Fruit fly (Drosophila melanogaster) whole organism, pupa: ENCODE data around the gene CG8132.
A peak's percentile ranks its signal among the peaks of the same experiment; 100 is the strongest.

Experiments
- CG10348 ChIP-seq: fragments of 200-800 bp; sonication (Bioruptor generic); IDR thresholded peaks from 2 replicates; pipeline ENCODE4 v1.3.6; 2022; ENCODE audit warnings: missing biosample characterization, missing genetic modification characterization
- CG14655 ChIP-seq: fragments of 200-800 bp; sonication (Bioruptor generic); optimal IDR thresholded peaks from 3 replicates; lab custom pipeline; 2017; ENCODE audit warnings: mild to moderate bottlenecking, missing biosample characterization, missing genetic modification reagents, missing genetic modification characterization
- CG17806 ChIP-seq: fragments of 200-800 bp; sonication (Bioruptor generic); optimal IDR thresholded peaks from 2 replicates; lab custom pipeline; 2018; ENCODE audit warnings: missing biosample characterization, mild to moderate bottlenecking, missing genetic modification characterization, moderate library complexity
- CG32121 ChIP-seq: fragments of 200-800 bp; sonication (Bioruptor generic); IDR thresholded peaks from 2 replicates; pipeline ENCODE4 v1.3.6; 2022; ENCODE audit warnings: missing biosample characterization, missing genetic modification characterization
- CG8159 ChIP-seq: fragments of 200-800 bp; sonication (Bioruptor generic); optimal IDR thresholded peaks from 3 replicates; lab custom pipeline; 2018; ENCODE audit warnings: missing biosample characterization, mild to moderate bottlenecking, missing genetic modification characterization, moderate library complexity
- CG8301 ChIP-seq: fragments of 200-800 bp; sonication (Bioruptor generic); optimal IDR thresholded peaks from 2 replicates; lab custom pipeline; 2018; ENCODE audit warnings: missing biosample characterization, mild to moderate bottlenecking, missing genetic modification characterization
- CG9948 ChIP-seq: fragments of 200-800 bp; sonication (Bioruptor generic); optimal IDR thresholded peaks from 2 replicates; lab custom pipeline; 2018; ENCODE audit warnings: missing biosample characterization, mild to moderate bottlenecking, missing genetic modification characterization, moderate library complexity
- D1 ChIP-seq: fragments of 200-800 bp; sonication (Bioruptor generic); optimal IDR thresholded peaks from 2 replicates; lab custom pipeline; 2018; ENCODE audit warnings: missing biosample characterization, mild to moderate bottlenecking, missing genetic modification characterization, moderate library complexity
- EcR ChIP-seq: fragments of 200-800 bp; sonication (Bioruptor generic); optimal IDR thresholded peaks from 3 replicates; lab custom pipeline; 2019; ENCODE audit warnings: missing biosample characterization, missing genetic modification characterization, mild to moderate bottlenecking, moderate library complexity, missing genetic modification reagents
- Ets98B ChIP-seq: fragments of 200-800 bp; sonication (Bioruptor generic); IDR thresholded peaks from 2 replicates; pipeline ENCODE4 v1.3.6; 2022; ENCODE audit warnings: missing biosample characterization, missing genetic modification characterization
- Pif1B ChIP-seq: fragments of 200-800 bp; sonication (Bioruptor generic); optimal IDR thresholded peaks from 3 replicates; lab custom pipeline; 2016; ENCODE audit warnings: missing biosample characterization, missing genetic modification characterization

- TF ChIP-seq Ets98B (no peak), EcR (GFP tag; lab: Kevin White, UChicago) (peak; percentile 58), CG32121 (no peak), CG8301 (tag; lab: Kevin White, UChicago) (no peak), CG14655 (GFP tag; lab: Kevin White, UChicago) (no peak), CG10348 (GFP tag; lab: Robert Waterston, UW) (no peak), D1 (tag; lab: Kevin White, UChicago) (no peak), Pif1B (no peak), CG9948 (tag; lab: Kevin White, UChicago) (no peak), CG8159 (tag; lab: Kevin White, UChicago) (no peak), CG17806 (tag; lab: Kevin White, UChicago) (no peak)
Measured at dm6 chr3R:9352595-9353275, 48.6 kb upstream of the CG8132 start.
